Fruit fly (Drosophila melanogaster) whole organism, prepupa: ENCODE results near the gene Snap24.

ENCODE experiments used
- CG11902 ChIP-seq: fragments of 200-800 bp; sonication (Bioruptor generic); optimal IDR thresholded peaks from 3 replicates; lab custom pipeline; 2016; ENCODE audit warnings: missing biosample characterization, missing genetic modification characterization
- CG6276 ChIP-seq: fragments of 200-800 bp; sonication (Bioruptor generic); optimal IDR thresholded peaks from 2 replicates; lab custom pipeline; 2017; ENCODE audit warnings: missing biosample characterization, mild to moderate bottlenecking, missing genetic modification characterization
- CG8319 ChIP-seq: fragments of 200-800 bp; sonication (Bioruptor generic); optimal IDR thresholded peaks from 3 replicates; lab custom pipeline; 2016; ENCODE audit warnings: missing biosample characterization, missing genetic modification characterization
- CG8632 ChIP-seq: fragments of 200-800 bp; sonication (Bioruptor generic); optimal IDR thresholded peaks from 3 replicates; lab custom pipeline; 2016; ENCODE audit warnings: missing biosample characterization, missing genetic modification characterization
- Hr4 ChIP-seq: fragments of 200-800 bp; sonication (Bioruptor generic); optimal IDR thresholded peaks from 3 replicates; lab custom pipeline; 2016; ENCODE audit warnings: missing biosample characterization, missing genetic modification characterization
- fd59A ChIP-seq: fragments of 200-800 bp; sonication (Bioruptor generic); optimal IDR thresholded peaks from 2 replicates; lab custom pipeline; 2017; ENCODE audit warnings: missing biosample characterization, mild to moderate bottlenecking, missing genetic modification characterization, missing genetic modification reagents

- TF ChIP-seq CG8319 (no peak), CG6276 (GFP tag; lab: Kevin White, UChicago) (no peak), CG8632 (GFP tag; lab: Kevin White, UChicago) (no peak), CG11902 (GFP tag; lab: Kevin White, UChicago) (no peak), Hr4 (GFP tag; lab: Kevin White, UChicago) (no peak), fd59A (GFP tag; lab: Kevin White, UChicago) (no peak)
Observed at dm6 chr3R:9774821-9775220, 11.9 kb upstream of the Snap24 start, which contains the start of gene topi.
